Fruit fly (Drosophila melanogaster) Kc167 (cell line): ENCODE results near the gene obst-H.

ENCODE experiments used
- Myc ChIP-seq: fragments of >200 bp; optimal IDR thresholded peaks from 2 replicates; lab custom pipeline; 2017; ENCODE audit warnings: missing external identifiers
- Sin3A ChIP-seq: fragments of >200 bp; optimal IDR thresholded peaks from 2 replicates; lab custom pipeline; 2018; ENCODE audit warnings: missing external identifiers
- h ChIP-seq: fragments of >200 bp; optimal IDR thresholded peaks from 3 replicates; lab custom pipeline; 2018; ENCODE audit warnings: missing external identifiers
- insv ChIP-seq: fragments of >200 bp; optimal IDR thresholded peaks from 3 replicates; lab custom pipeline; 2018; ENCODE audit warnings: missing external identifiers
- psq ChIP-seq: fragments of >200 bp; optimal IDR thresholded peaks from 2 replicates; lab custom pipeline; 2017; ENCODE audit warnings: missing external identifiers
- ttk ChIP-seq: sonication (Bioruptor generic); optimal IDR thresholded peaks from 2 replicates; lab custom pipeline; 2017; ENCODE audit warnings: missing external identifiers

obst-H gene

DNA sequence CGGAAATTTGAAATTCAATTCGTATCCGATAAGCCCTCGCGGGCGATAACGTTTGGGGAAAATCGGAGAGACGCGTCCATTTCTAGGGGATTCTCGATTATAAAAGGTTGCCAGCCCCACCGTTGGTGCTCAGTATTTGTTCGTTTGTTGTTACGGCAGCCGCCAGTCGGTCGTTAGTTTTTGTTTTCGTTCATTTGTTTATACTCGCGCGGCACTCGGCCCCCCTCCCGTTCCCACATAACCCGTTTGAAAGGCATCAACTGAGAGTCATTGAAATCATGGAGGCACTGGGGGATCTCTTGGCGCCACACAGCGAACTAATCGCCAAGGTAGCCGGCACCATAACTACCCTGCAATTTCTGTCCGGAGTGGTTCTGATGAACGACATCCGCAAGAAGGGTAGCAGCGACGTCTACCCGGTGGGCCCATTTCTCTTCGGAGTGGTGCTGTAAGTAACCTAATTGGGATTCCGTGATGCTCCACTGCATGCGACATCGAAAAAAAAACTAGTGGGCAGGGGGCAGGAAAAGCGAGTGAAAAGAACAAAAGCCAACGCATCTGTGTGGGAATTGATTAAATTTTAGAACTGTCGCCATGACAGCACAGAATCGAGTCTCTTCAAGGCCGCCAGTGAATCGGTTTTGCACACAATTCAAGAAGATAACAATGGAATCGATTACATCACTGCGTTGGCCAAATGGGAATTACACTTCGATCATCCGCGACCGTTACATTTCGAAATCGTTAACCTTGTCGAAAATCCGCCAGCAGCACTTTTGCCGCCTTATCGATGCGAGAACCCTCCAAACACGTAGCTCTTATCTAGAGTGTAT lies 28.0 kb downstream of the obst-H start, which contains the start of gene CG7272:
CG7272 (plus strand) TSS at position 126 of the 833 bp plus-strand sequence.
- TF ChIP-seq h (lab: Kevin White, UChicago), result no peak

DNA sequence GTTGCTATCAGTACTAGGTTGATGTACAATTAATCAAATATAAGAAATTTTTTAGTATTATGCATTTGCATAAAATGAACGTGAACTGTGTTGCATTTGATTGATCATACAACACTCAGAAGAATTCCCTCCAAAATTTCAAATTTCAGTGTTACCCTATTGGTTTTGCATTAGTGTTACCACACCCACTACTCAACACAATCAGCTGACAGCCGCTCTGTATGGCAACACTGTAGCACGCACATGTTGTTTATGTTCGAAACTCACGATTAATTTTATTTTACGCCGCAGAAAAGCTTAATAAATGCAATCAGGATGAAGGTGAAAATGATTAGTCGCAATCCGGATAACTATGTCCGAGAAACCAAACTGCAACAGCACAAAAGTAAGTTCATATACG lies 30.3 kb downstream of the obst-H start, which contains the start of gene CG7275:
CG7275 (plus strand) TSS at position 215 of the 400 bp plus-strand sequence.
- TF ChIP-seq Myc (lab: Kevin White, UChicago) (no peak), ttk (lab: Kevin White, UChicago) (no peak), Sin3A (lab: Kevin White, UChicago) (no peak), h (lab: Kevin White, UChicago) (no peak), insv (no peak), psq (lab: Kevin White, UChicago) (no peak)

DNA sequence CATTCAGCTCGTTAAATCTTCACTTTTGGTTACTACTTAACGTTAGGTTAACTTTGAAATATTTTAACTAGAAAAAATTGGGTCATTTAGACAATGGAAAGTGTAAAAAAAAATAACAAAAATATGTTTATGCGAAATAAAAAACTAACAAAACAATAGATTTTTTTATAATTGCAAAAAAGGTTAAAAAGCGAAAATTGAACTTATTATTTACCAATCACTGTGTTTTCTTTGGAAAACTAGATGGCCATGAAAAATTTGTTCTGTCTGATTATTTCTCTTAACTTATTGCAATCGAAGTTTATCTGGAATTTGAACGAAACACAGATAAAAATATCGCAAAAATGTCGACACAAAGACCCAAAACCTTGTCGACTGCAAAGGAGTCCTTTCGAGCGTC lies 31.1 kb downstream of the obst-H start, which contains the start of gene CG7276:
CG7276 (plus strand) TSS at position 301 of the 400 bp plus-strand sequence.
- TF ChIP-seq Sin3A (lab: Kevin White, UChicago) (no peak), psq (lab: Kevin White, UChicago) (no peak), ttk (lab: Kevin White, UChicago) (no peak), insv (no peak), h (lab: Kevin White, UChicago) (no peak), Myc (lab: Kevin White, UChicago) (no peak)

DNA sequence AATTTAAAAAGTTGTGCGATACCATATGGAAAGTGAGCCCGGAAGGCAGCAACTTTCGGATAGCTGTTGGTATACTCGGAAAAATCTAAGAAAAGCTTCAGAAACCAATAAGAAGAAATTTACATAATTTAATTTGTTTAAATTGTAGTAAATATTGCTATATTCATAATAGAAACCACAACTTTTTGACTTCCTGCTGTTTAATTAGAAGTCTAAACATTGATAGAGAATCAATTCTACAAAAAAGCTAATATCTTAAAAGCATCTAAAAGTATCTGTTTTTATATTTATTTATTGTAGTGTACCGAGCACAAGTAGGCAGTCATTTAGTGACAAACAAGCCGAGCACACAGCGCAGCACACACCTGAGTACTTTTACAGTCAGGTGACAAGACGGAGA lies 32.8 kb downstream of the obst-H start, which contains the start of gene CG13455:
CG13455 (plus strand) TSS at position 301 of the 400 bp plus-strand sequence.
- TF ChIP-seq psq (lab: Kevin White, UChicago), result no peak
- no peak for TF ChIP-seq ttk (lab: Kevin White, UChicago)
- TF ChIP-seq Myc (lab: Kevin White, UChicago), result no peak
- TF ChIP-seq Sin3A (lab: Kevin White, UChicago), result no peak
- no peak for TF ChIP-seq h (lab: Kevin White, UChicago)
- no peak for TF ChIP-seq insv

DNA sequence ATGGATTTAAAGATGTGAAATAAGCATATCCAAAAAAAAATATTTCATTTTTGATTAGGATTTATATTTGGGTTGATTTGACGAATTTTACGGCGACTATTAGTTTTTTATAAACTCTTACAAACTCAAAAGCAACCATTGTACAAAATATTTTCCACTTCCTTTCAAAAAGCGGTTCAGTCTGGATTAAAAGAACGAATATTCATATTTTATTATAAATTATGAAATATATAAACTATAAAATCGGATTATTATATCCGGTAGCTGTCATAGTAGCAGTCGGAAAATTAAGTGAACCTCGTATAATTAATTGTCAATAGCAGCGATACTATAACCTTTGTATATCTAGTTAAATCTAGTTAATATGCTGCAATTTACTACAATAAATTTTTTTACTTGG lies 33.6 kb downstream of the obst-H start, which contains the start of gene CG12355:
CG12355 (minus strand) TSS at position 101 of the 400 bp plus-strand sequence.
- TF ChIP-seq h (lab: Kevin White, UChicago) (no peak), psq (lab: Kevin White, UChicago) (no peak), Sin3A (lab: Kevin White, UChicago) (no peak), ttk (lab: Kevin White, UChicago) (no peak), insv (no peak), Myc (lab: Kevin White, UChicago) (no peak)

DNA sequence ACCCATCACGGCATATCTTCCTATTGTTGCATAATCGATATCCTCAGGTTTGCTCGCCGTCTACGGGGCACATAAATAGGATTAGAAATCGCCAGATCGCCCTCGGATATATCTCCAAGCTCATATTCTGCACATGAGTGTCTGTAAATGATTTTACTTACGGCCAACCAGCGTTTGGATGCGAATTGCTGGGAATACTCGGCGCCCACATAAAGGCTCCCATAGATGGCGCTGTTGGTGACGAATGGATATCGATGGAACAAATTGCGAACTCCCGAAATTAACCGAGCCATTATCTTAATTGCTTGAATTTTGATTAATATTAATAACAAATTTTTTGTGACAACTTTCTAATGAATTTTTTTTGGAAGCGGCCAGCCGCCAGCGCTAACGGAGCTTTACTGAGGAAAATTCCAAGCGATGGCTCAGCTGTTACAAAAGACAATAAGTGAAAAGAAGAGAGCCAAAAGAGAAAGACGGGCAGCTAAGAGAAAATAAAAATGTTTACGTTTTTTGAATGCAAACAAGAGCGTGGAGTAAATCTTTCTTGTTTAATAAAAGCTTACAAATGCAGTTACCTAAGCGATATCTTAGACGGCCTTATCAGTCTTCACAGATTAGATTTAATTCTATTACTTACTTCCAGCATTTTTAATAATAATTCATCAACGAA lies 34.3 kb downstream of the obst-H start:
- no peak for TF ChIP-seq psq (lab: Kevin White, UChicago)
- TF ChIP-seq Sin3A (lab: Kevin White, UChicago), result no peak
- TF ChIP-seq insv, result no peak
- TF ChIP-seq Myc (lab: Kevin White, UChicago), result no peak

DNA sequence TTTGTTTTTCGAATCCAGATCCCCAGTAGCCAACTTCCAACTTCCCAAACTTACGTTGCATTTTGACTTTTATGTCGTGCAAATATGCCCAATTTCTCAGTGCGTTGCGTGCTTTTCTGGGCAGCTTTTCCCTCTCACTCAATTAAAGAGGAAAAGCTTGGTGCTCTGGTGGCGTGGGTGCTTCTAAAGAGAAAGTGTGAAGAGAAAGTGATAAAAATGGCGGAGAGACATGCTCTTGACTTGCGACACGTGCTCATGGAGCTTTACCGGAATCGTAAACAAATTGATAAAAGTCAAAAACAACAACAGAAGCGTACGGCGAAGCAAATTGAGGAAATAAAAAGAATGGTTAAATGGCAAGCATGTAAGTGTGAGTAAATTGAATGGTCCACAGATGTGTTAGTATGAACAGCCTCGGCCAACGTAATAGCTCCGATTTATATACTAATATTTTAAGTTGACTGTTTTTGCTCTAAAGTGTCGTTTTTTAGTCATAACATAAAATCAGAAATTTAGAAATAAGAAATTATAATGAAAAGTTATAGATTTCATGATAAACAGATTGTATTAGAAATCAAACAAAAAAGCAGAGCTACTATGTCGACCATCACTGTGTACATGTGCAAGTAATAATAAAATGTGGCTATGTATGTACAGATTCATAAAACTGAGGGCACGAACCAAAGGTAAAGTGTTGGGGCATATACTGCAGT lies 35.0 kb downstream of the obst-H start:
- TF ChIP-seq Sin3A (lab: Kevin White, UChicago) (no peak), h (lab: Kevin White, UChicago) (no peak), Myc (lab: Kevin White, UChicago) (no peak), insv (no peak), ttk (lab: Kevin White, UChicago) (no peak), psq (lab: Kevin White, UChicago) (no peak)

DNA sequence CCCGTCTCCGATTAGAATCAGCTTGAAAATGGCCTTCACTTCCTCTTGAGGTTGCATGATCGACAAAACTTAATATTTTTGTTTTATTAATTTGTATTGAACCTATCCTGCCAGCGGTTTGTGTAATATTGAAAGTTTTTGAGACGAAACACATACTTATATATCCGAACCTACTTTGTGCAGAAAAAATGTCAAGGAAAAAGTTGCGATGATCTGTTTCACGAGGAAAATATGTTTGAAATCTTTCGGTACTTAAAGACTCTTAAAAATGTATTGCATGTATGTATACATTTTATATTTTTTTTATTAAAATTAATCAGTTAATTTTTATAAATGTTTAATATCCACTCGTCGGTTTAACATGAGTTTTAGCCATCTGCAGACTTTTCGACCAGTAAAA lies 43.7 kb downstream of the obst-H start, which contains the start of gene Ran-like:
Ran-like (minus strand) TSS at position 101 of the 400 bp plus-strand sequence.
- TF ChIP-seq insv, result no peak
- TF ChIP-seq Sin3A (lab: Kevin White, UChicago), result no peak
- no peak for TF ChIP-seq psq (lab: Kevin White, UChicago)
- no peak for TF ChIP-seq Myc (lab: Kevin White, UChicago)
- no peak for TF ChIP-seq ttk (lab: Kevin White, UChicago)
- no peak for TF ChIP-seq h (lab: Kevin White, UChicago)
